Worm (Caenorhabditis elegans): ENCODE measurements around the gene F38B6.2.
A peak's percentile ranks its signal among the peaks of the same experiment; 100 is the strongest.

Gene F38B6.2

DNA sequence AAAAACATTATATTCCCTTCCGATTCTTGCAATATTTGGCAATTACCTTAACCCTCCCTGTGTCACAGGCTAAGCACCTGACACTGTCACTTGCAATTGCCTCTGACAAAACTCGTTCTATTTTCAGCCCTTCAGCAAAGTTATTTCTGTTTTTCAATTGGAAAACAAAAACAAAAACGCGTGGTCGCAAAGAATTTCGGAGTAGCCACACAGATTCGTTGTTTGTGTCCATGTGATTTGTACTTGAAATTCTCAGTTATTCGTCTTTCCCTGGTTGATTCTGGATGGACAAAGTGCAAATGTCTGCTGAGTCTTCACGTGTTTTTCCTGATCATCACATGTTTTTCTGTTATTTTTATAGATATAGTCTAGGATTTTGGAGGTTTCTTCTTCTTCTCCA is 37.2 kb downstream of the F38B6.2 start:
- no peak for TF ChIP-seq unc-62 (GFP tag; optimal IDR thresholded peaks at IDR 0.05)

ce11 chrX:6736358-6736991 is 38.1 kb downstream of the F38B6.2 start:
- no peak for TF ChIP-seq unc-62 (GFP tag; optimal IDR thresholded peaks at IDR 0.05)

- TF ChIP-seq unc-62 (GFP tag; optimal IDR thresholded peaks at IDR 0.05) = peak; percentile 18
These were observed 39.1 kb downstream of the F38B6.2 start for ce11 chrX:6737329-6738008.

DNA sequence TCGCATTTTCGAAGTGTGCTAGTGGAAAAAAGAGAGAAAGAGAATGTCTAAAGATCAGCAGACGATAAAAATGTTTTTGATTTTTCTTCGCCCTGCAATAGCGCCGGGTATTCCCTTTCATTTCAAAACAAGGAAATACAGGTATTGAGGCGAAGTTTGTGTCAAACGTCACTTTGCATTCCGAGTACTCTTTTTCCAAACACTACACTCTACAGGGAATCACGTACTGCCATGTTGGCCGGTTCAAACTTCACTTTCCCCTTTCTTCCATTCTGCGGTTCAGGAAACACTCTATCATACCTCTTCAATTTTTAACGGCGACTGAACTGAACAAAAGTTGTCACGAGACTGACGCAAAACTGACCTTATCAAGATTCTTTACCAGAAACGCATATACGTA is 40.2 kb downstream of the F38B6.2 start:
- TF ChIP-seq unc-62 (GFP tag; optimal IDR thresholded peaks at IDR 0.05) = no peak

ce11 chrX:6739034-6740008 is 41.0 kb downstream of the F38B6.2 start:
- TF ChIP-seq unc-62 (GFP tag; optimal IDR thresholded peaks at IDR 0.05) = no peak

- TF ChIP-seq unc-62 (GFP tag; optimal IDR thresholded peaks at IDR 0.05) = no peak
These were observed 42.1 kb downstream of the F38B6.2 start for ce11 chrX:6740282-6740982.

DNA sequence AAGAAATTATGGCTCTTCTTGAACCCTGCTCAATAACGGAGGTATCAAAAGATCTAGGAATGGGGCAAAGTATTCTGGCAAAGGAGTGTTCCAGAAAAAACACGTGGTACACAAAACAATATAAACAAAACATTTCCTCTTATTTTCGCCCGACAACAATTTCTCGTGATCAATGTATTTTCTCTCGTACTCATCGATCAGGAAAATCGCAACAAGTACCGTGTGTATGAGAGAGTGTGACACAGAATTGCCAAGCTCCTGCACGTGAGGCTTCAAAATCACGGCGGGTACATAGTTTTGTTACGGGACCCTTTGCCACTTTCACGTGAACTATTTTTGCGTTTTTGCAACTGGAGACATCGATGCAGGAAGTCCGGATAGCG is 42.6 kb downstream of the F38B6.2 start:
- TF ChIP-seq unc-62 (GFP tag; optimal IDR thresholded peaks at IDR 0.05) = no peak

DNA sequence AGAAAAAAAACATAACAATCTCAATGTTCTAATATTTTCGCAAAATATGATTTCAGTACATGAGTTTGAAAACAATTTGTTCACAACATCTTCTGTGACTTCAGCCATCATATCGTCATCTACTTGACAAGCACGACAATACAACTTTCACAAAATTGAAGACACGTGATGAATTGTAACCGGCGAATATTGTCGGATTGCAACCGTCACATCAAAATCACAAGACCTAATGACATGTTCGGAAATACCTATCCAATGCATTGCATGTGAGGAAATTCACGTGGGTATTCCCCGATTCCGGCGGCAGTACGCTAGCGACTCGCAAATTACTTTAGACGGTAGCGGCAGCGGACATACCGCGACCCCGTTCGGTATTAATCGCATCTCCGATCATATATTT is 43.2 kb downstream of the F38B6.2 start:
- TF ChIP-seq unc-62 (GFP tag; optimal IDR thresholded peaks at IDR 0.05) = no peak

DNA sequence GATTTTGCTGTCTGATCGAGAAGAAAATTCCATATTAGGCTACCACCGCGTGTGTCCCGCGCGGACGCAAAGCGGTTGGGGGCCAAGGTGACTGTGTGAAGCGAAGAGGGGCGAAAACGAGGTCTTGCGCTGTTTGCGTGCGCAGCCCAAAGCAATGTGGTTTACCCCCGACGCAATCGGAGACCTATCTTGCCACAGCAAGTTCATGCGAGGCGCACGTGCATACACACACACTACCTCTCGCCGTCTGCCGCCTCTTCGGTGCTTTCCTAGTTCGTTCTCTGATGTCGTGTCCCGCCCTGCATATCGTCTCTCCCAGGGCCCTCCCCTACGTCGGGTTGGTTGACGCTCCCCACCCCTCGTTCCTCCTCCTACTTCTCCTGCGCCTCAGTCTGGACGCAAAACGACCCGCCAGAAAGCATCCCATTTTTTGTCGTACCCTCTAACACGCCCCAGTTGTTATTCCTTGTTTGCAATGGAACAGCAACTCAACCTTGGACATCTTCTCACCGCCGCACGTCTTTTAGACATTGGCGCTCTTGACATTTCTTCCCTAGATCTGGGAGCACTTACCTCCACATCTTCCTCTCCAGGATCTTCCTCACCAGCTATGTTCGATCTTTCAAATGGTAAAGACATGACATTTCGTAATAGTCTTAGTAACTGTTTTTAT is 43.8 kb downstream of the F38B6.2 start, which contains the start of gene mdl-1:
Gene mdl-1, plus strand, starts transcription at position 341 of the 673 bp plus-strand sequence.
- no peak for TF ChIP-seq unc-62 (GFP tag; optimal IDR thresholded peaks at IDR 0.05)

DNA sequence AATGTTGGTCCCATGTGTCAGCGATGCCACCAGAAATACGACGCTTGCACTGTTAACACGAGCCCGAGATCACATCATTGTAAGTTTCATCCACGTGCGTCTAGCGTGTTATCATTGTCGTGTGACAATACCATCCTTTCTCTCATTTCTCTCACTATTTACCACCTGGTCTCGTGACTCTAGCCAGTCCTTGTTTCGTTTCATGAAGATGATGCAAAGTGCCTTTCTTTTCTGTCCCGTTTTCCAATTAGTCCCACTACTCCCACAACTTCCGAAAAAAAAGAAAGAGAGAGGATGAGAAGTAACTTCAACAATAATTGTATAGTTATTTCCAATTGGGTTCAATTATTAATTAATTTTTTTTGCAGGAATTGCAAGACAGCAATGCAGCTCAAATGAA is 44.6 kb downstream of the F38B6.2 start:
- no peak for TF ChIP-seq unc-62 (GFP tag; optimal IDR thresholded peaks at IDR 0.05)

DNA sequence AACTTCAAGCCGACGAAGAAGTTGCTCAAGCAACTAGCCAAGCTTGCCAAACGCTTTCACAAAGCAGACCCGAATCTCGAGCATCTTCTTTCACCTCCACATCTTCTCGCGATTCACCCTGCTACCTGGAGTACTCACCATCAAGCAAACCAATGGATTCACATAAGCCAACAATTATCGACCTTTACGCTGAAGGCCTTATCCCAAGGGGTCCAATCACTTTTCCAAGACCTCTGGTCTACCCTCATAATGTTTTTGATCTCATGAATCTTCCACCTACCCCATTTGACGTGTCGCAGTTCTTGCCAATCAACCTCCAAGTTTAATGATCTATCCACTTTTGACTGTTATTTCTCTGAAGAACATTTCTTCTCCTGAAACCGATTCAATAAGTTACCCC is 45.0 kb downstream of the F38B6.2 start:
- TF ChIP-seq unc-62 (GFP tag; optimal IDR thresholded peaks at IDR 0.05) = no peak

DNA sequence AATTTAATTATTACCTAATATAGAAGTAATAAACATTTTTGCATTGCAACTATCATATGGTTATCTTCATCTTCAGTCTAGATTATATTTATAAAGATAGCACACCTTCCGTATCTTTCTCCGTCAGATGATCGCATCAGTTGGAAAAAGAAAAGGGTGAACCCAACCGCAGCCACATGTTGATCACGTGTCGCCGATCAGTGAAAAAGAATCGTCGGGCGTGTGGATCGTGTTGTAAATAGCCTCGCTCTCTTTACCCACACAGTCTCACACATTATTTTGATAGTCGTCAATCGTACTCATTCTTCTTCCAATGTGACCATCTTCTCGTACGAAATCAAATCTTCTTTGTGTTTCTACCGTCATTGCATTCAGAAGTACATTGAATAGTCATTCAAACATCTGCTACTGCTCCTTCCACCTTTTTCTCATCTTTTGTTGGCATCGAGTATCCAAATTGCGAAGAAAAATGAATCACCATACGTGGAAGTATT is 45.6 kb downstream of the F38B6.2 start:
- TF ChIP-seq unc-62 (GFP tag; optimal IDR thresholded peaks at IDR 0.05) = no peak

DNA sequence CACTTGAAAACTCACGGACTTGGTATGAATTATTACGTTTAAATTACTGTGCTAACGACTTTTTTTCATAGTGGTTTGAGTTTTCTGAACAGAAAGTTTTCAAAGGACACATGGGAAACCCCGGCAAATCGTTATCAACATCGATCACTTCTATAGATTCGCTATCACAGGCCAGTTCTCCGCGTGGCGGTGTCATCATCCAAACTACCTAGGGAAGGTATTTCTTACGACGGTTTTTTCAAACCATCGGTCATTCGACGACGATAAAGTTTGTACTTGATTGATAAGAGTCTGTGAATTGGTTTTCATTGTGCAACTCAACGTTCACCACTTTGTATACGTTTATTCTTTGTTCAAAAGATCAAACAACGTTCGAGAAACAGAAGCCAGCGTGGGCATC is 46.2 kb downstream of the F38B6.2 start:
- no peak for TF ChIP-seq unc-62 (GFP tag; optimal IDR thresholded peaks at IDR 0.05)

ce11 chrX:6744978-6745377 is 46.6 kb downstream of the F38B6.2 start:
- TF ChIP-seq unc-62 (GFP tag; optimal IDR thresholded peaks at IDR 0.05) = no peak

DNA sequence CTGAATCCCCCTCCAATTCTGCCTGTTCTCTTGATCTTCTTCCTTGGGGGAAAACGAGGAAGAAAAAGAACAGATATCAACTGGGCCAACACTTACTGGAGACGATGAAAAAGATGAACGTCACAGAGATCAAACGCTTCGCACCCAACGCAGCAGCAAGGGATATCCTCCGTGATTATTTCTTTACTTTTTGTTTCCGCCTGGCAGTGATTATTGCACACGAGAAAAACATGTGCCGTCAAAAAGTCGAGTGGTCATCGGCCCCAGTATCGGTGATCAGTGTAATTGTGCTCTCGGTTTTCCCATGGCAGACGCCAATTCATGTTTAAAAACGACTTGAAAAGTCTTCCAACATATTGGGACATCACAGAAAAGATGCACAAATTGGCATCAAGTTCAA is 47.2 kb downstream of the F38B6.2 start:
- TF ChIP-seq unc-62 (GFP tag; optimal IDR thresholded peaks at IDR 0.05) = no peak

All from whole organism, dauer.